Worm (Caenorhabditis elegans) whole organism, young adult: ENCODE data around the gene etr-1.
A peak's percentile ranks its signal among the peaks of the same experiment; 100 is the strongest.

ENCODE experiments used
- B0019.2 ChIP-seq: fragments of 200-800 bp; sonication (Bioruptor generic); conservative IDR thresholded peaks from 2 replicates; pipeline ENCODE4 v1.3.6; 2022; ENCODE audit warnings: missing genetic modification reagents, missing genetic modification characterization, missing compliant biosample characterization
- D2030.7 ChIP-seq: fragments of 200-800 bp; sonication (Bioruptor generic); IDR thresholded peaks from 2 replicates; pipeline ENCODE4 v1.3.6; 2022; ENCODE audit warnings: missing genetic modification reagents, missing genetic modification characterization, missing compliant biosample characterization
- F22D6.2 ChIP-seq: sonication (generic microtip); optimal IDR thresholded peaks from 2 replicates; lab custom pipeline; 2016; ENCODE audit warnings: mild to moderate bottlenecking, missing genetic modification characterization, missing compliant biosample characterization
- K12H6.12 ChIP-seq: fragments of 200-800 bp; sonication (Bioruptor generic); optimal IDR thresholded peaks from 2 replicates; lab custom pipeline; 2018; ENCODE audit warnings: mild to moderate bottlenecking, missing genetic modification characterization, missing compliant biosample characterization
- T26A5.8 ChIP-seq: sonication (generic microtip); optimal IDR thresholded peaks from 2 replicates; lab custom pipeline; 2016; ENCODE audit warnings: missing genetic modification characterization, missing compliant biosample characterization
- ZK185.1 ChIP-seq: sonication (generic microtip); optimal IDR thresholded peaks from 2 replicates; lab custom pipeline; 2016; ENCODE audit warnings: mild to moderate bottlenecking, missing genetic modification characterization, missing compliant biosample characterization; ENCODE audit not compliant: poor library complexity, severe bottlenecking
- akir-1 ChIP-seq: fragments of 200-800 bp; sonication (Bioruptor generic); optimal IDR thresholded peaks from 2 replicates; lab custom pipeline; 2018; ENCODE audit warnings: mild to moderate bottlenecking, missing genetic modification characterization, moderate library complexity, missing compliant biosample characterization
- ama-1 ChIP-seq, 3 experiments: fragments of 150-350 bp in 1 of 3; sonication (generic microtip) in 2 of 3; optimal IDR thresholded peaks; 2 replicates each; lab custom pipeline; 2014 to 2018; ENCODE audit warnings: missing biosample characterization in 2 of 3, missing genetic modification characterization in 2 of 3, missing genetic modification reagents in 2 of 3
- aptf-2 ChIP-seq: fragments of 200-800 bp; sonication (Bioruptor generic); conservative IDR thresholded peaks from 2 replicates; pipeline ENCODE4 v1.3.6; 2022; ENCODE audit warnings: missing genetic modification reagents, missing genetic modification characterization, missing compliant biosample characterization
- bed-2 ChIP-seq: fragments of 200-800 bp; sonication (Bioruptor generic); IDR thresholded peaks from 2 replicates; pipeline ENCODE4 v1.3.6; 2022; ENCODE audit warnings: missing genetic modification reagents, missing genetic modification characterization, missing compliant biosample characterization
- ceh-27 ChIP-seq: fragments of 200-800 bp; sonication (Bioruptor generic); optimal IDR thresholded peaks from 2 replicates; lab custom pipeline; 2018; ENCODE audit warnings: mild to moderate bottlenecking, missing genetic modification characterization, moderate library complexity, missing compliant biosample characterization
- chd-7 ChIP-seq: sonication (generic microtip); optimal IDR thresholded peaks from 2 replicates; lab custom pipeline; 2016; ENCODE audit warnings: mild to moderate bottlenecking, missing genetic modification characterization, moderate library complexity, missing compliant biosample characterization
- dpff-1 ChIP-seq: sonication (generic microtip); optimal IDR thresholded peaks from 2 replicates; lab custom pipeline; 2017; ENCODE audit warnings: mild to moderate bottlenecking, missing genetic modification characterization, missing compliant biosample characterization
- egl-18 ChIP-seq: fragments of 200-800 bp; sonication (Bioruptor generic); IDR thresholded peaks from 2 replicates; pipeline ENCODE4 v1.3.6; 2022; ENCODE audit warnings: missing genetic modification reagents, missing genetic modification characterization, missing compliant biosample characterization
- egl-44 ChIP-seq: fragments of 200-800 bp; sonication (Bioruptor generic); IDR thresholded peaks from 2 replicates; pipeline ENCODE4 v1.3.6; 2022; ENCODE audit warnings: missing genetic modification reagents, missing genetic modification characterization, missing compliant biosample characterization
- hmg-20 ChIP-seq: fragments of 200-800 bp; sonication (Bioruptor generic); IDR thresholded peaks from 2 replicates; pipeline ENCODE4 v1.3.6; 2022; ENCODE audit warnings: missing genetic modification reagents, missing genetic modification characterization, missing compliant biosample characterization
- hsf-1 ChIP-seq: fragments of 200-800 bp; sonication (Bioruptor generic); IDR thresholded peaks from 2 replicates; pipeline ENCODE4 v1.3.6; 2022; ENCODE audit warnings: missing genetic modification reagents, missing genetic modification characterization, missing compliant biosample characterization
- lag-1 ChIP-seq: fragments of 200-800 bp; sonication (Bioruptor generic); IDR thresholded peaks from 2 replicates; pipeline ENCODE4 v1.3.6; 2022; ENCODE audit warnings: missing genetic modification reagents, missing genetic modification characterization, missing compliant biosample characterization
- let-526 ChIP-seq: fragments of 200-800 bp; sonication (Bioruptor generic); IDR thresholded peaks from 2 replicates; pipeline ENCODE4 v1.3.6; 2022; ENCODE audit warnings: missing genetic modification reagents, missing genetic modification characterization, missing compliant biosample characterization
- lin-35 ChIP-seq, 3 experiments: fragments of 150-350 bp in 2 of 3; sonication (generic microtip) in 1 of 3; optimal IDR thresholded peaks; 2 replicates each; lab custom pipeline; 2014 to 2018; ENCODE audit warnings: missing biosample characterization in 3 of 3, missing genetic modification characterization in 3 of 3, missing genetic modification reagents in 3 of 3
- lsl-1 ChIP-seq: fragments of 200-800 bp; sonication (Bioruptor generic); optimal IDR thresholded peaks from 2 replicates; lab custom pipeline; 2018; ENCODE audit warnings: mild to moderate bottlenecking, missing genetic modification characterization, moderate library complexity, missing compliant biosample characterization
- madf-10 ChIP-seq: sonication (generic microtip); optimal IDR thresholded peaks from 2 replicates; lab custom pipeline; 2016; ENCODE audit warnings: mild to moderate bottlenecking, missing genetic modification characterization, missing compliant biosample characterization
- madf-3 ChIP-seq: fragments of 200-800 bp; sonication (Bioruptor generic); IDR thresholded peaks from 2 replicates; pipeline ENCODE4 v1.3.6; 2022; ENCODE audit warnings: missing genetic modification reagents, missing genetic modification characterization, missing compliant biosample characterization
- mel-28 ChIP-seq: sonication (generic microtip); optimal IDR thresholded peaks from 2 replicates; lab custom pipeline; 2016; ENCODE audit warnings: borderline replicate concordance, mild to moderate bottlenecking, missing genetic modification characterization, missing compliant biosample characterization
- nfya-2 ChIP-seq: fragments of 200-800 bp; sonication (Bioruptor generic); IDR thresholded peaks from 2 replicates; pipeline ENCODE4 v1.3.6; 2022; ENCODE audit warnings: missing genetic modification reagents, missing genetic modification characterization, missing compliant biosample characterization
- snpc-1.1 ChIP-seq: sonication (generic microtip); optimal IDR thresholded peaks from 2 replicates; lab custom pipeline; 2017; ENCODE audit warnings: missing genetic modification characterization, mild to moderate bottlenecking, missing compliant biosample characterization, antibody characterized with exemption, moderate library complexity, missing genotype, missing genetic modification reagents; ENCODE audit not compliant: insufficient read depth
- snpc-1.3 ChIP-seq: sonication (generic microtip); optimal IDR thresholded peaks from 2 replicates; lab custom pipeline; 2017; ENCODE audit warnings: missing genetic modification characterization, mild to moderate bottlenecking, missing compliant biosample characterization, antibody characterized with exemption, moderate library complexity, missing genotype, missing genetic modification reagents; ENCODE audit not compliant: insufficient read depth
- somi-1 ChIP-seq: fragments of 200-800 bp; sonication (Bioruptor generic); optimal IDR thresholded peaks from 2 replicates; lab custom pipeline; 2018; ENCODE audit warnings: mild to moderate bottlenecking, missing genetic modification characterization, missing compliant biosample characterization
- xnd-1 ChIP-seq: sonication (generic microtip); optimal IDR thresholded peaks from 2 replicates; lab custom pipeline; 2016; ENCODE audit warnings: missing genotype, missing genetic modification reagents, missing genetic modification characterization, missing compliant biosample characterization
- zfh-2 ChIP-seq: fragments of 200-800 bp; sonication (Bioruptor generic); conservative IDR thresholded peaks from 2 replicates; pipeline ENCODE4 v1.3.6; 2022; ENCODE audit warnings: missing genetic modification reagents, missing genetic modification characterization, missing compliant biosample characterization
- ztf-25 ChIP-seq: fragments of 200-800 bp; sonication (Bioruptor generic); IDR thresholded peaks from 2 replicates; pipeline ENCODE4 v1.3.6; 2022; ENCODE audit warnings: missing genetic modification reagents, missing genetic modification characterization, missing compliant biosample characterization
- ztf-26 ChIP-seq: sonication (generic microtip); optimal IDR thresholded peaks from 2 replicates; lab custom pipeline; 2017; ENCODE audit warnings: missing genetic modification characterization, missing compliant biosample characterization
- ztf-28 ChIP-seq: fragments of 200-800 bp; sonication (Bioruptor generic); IDR thresholded peaks from 2 replicates; pipeline ENCODE4 v1.3.6; 2022; ENCODE audit warnings: missing genetic modification reagents, missing genetic modification characterization, missing compliant biosample characterization
- ztf-3 ChIP-seq: fragments of 200-800 bp; sonication (Bioruptor generic); optimal IDR thresholded peaks from 2 replicates; lab custom pipeline; 2018; ENCODE audit warnings: mild to moderate bottlenecking, missing genetic modification characterization, missing compliant biosample characterization

Gene etr-1

DNA sequence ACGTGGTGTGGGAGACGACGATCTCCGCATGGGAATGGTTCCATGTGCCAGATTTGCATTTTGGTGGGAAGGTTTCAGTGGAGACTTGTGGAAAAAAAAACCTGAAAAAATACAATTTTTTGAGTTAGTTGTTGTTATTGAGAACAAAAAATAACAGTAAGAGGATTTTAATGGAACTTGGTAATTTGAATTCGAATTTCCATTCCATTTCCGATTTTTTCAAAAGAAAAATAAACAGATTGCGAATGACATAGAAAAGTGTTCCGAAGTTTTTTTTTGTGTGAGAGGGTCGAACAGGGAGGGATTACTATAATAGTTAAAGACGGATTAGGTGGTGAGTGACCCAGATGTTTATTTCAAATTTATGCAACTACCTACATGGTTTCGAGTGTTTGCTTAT, 16.8 kb downstream of the etr-1 start, which contains the start of gene T01D1.4:
Gene T01D1.4, minus strand, starts transcription at position 101 of the 400 bp plus-strand sequence.
- TF ChIP-seq lin-35 (GFP tag; optimal IDR thresholded peaks at IDR 0.05; lab: Kevin White, UChicago) (no peak), madf-10 (tag; lab: Kevin White, UChicago) (no peak), F22D6.2 (tag; lab: Kevin White, UChicago) (no peak), akir-1 (no peak), B0019.2 (GFP tag; lab: Robert Waterston, UW) (no peak), ztf-26 (tag; lab: Kevin White, UChicago) (no peak), lag-1 (GFP tag; lab: Robert Waterston, UW) (no peak), let-526 (GFP tag; lab: Robert Waterston, UW) (no peak), dpff-1 (tag; lab: Kevin White, UChicago) (no peak), chd-7 (tag; lab: Kevin White, UChicago) (no peak)
- TF ChIP-seq, all 124 proteins: peak for 0

- TF ChIP-seq zfh-2 (GFP tag; lab: Robert Waterston, UW) (no peak), ztf-25 (GFP tag; lab: Robert Waterston, UW) (no peak), somi-1 (GFP tag; lab: Kevin White, UChicago) (no peak), D2030.7 (no peak), egl-44 (GFP tag; lab: Robert Waterston, UW) (no peak), aptf-2 (GFP tag; lab: Robert Waterston, UW) (no peak), T26A5.8 (tag; lab: Kevin White, UChicago) (no peak)
Observed at ce11 chrII:186504-186903, 24.3 kb downstream of the etr-1 start, which contains the start of gene T01D1.8. Gene T01D1.8 (plus strand): TSS chrII:186739.

DNA sequence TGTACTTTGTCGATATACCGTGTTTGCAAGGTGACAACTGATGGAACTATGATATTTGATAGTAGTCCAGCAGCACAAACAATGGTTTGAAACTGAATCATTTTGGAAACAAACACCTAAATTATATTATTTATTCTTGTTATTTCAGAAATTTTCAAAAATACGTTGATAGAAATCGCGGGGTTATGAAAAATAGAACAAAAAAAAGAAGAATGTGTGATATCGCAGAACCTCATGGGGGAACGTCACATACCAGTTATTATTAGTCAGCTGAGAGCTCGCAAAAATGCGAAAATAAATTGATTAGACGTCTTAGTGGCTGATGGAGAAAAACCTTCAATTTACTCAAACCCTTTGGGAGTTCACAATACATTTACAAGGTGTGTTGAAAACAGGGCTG, 26.8 kb downstream of the etr-1 start, which contains the start of gene T01D1.5:
Gene T01D1.5, minus strand, starts transcription at position 101 of the 400 bp plus-strand sequence.
- no peak for TF ChIP-seq snpc-1.1 (tag; lab: Kevin White, UChicago)
- no peak for TF ChIP-seq ama-1 (optimal IDR thresholded peaks at IDR 0.05; lab: Kevin White, UChicago)
- no peak for TF ChIP-seq ama-1 (GFP tag; optimal IDR thresholded peaks at IDR 0.05; lab: Kevin White, UChicago)
- no peak for TF ChIP-seq madf-3 (GFP tag; lab: Robert Waterston, UW)
- no peak for TF ChIP-seq lsl-1 (GFP tag; lab: Kevin White, UChicago)
- no peak for TF ChIP-seq K12H6.12 (tag; lab: Kevin White, UChicago)
- TF ChIP-seq ztf-3 (GFP tag; lab: Kevin White, UChicago) = no peak
- no peak for TF ChIP-seq ztf-28 (GFP tag; lab: Robert Waterston, UW)
- no peak for TF ChIP-seq hmg-20
- no peak for TF ChIP-seq egl-18 (GFP tag; lab: Robert Waterston, UW)
- TF ChIP-seq mel-28 (tag; lab: Kevin White, UChicago) = no peak
- TF ChIP-seq snpc-1.3 (tag; lab: Kevin White, UChicago) = no peak
- TF ChIP-seq nfya-2 = no peak
- no peak for TF ChIP-seq hsf-1 (GFP tag; lab: Robert Waterston, UW)

- TF ChIP-seq ZK185.1 (tag; lab: Kevin White, UChicago) = no peak
- peak; percentile 53; the same call in 1 of the 2 replicates for TF ChIP-seq zfh-2 (GFP tag; lab: Robert Waterston, UW)
Observed at ce11 chrII:192584-192983, 30.4 kb downstream of the etr-1 start.

DNA sequence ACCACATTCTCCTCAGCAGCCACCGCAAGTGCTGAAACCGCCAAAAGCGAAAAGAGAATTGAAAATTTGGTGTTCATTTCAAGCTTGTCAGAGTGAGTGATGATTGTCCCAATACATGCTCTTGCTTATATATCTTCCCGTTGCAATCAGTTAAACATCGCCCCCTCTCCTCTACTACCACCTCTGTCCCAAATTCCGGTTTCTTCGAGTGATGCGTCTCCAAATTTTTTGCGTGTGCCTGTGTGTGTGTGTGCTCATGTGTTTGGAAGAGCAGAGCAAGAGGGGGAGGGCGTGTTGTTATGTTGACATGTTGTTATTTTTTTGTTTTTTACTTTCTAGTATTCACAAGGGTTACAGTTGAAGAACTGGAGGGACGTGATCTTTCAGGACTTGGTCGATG, 32.3 kb downstream of the etr-1 start, which contains the start of gene abu-11:
Gene abu-11, minus strand, starts transcription at position 101 of the 400 bp plus-strand sequence.
- TF ChIP-seq mel-28 (tag; lab: Kevin White, UChicago) = no peak
- no peak for TF ChIP-seq bed-2 (GFP tag; lab: Robert Waterston, UW)
- no peak for TF ChIP-seq xnd-1 (tag; lab: Kevin White, UChicago)
- TF ChIP-seq ceh-27 (GFP tag; lab: Kevin White, UChicago) = no peak
- no peak for TF ChIP-seq ztf-26 (tag; lab: Kevin White, UChicago)
- TF ChIP-seq, all 124 proteins: peak for 0
